Fruit fly (Drosophila melanogaster) whole organism, prepupa: ENCODE data around the gene Uev1A.

Experiments
- Blimp-1 ChIP-seq: fragments of 200-800 bp; sonication (Bioruptor generic); optimal IDR thresholded peaks from 3 replicates; lab custom pipeline; 2017; ENCODE audit warnings: missing biosample characterization, missing genetic modification characterization, mild to moderate bottlenecking, moderate library complexity, missing genetic modification reagents
- CG10631 ChIP-seq: fragments of 200-800 bp; sonication (Bioruptor generic); optimal IDR thresholded peaks from 2 replicates; lab custom pipeline; 2016; ENCODE audit warnings: missing biosample characterization, missing genetic modification characterization
- CG10669 ChIP-seq: fragments of 200-800 bp; sonication (Bioruptor generic); optimal IDR thresholded peaks from 3 replicates; lab custom pipeline; 2018; ENCODE audit warnings: missing biosample characterization, mild to moderate bottlenecking, missing genetic modification characterization, moderate library complexity
- CG11902 ChIP-seq: fragments of 200-800 bp; sonication (Bioruptor generic); optimal IDR thresholded peaks from 3 replicates; lab custom pipeline; 2016; ENCODE audit warnings: missing biosample characterization, missing genetic modification characterization
- CG3032 ChIP-seq: fragments of 200-800 bp; optimal IDR thresholded peaks from 2 replicates; lab custom pipeline; 2019; ENCODE audit warnings: missing biosample characterization, mild to moderate bottlenecking, missing genetic modification characterization, moderate library complexity
- CG34406 ChIP-seq: fragments of 200-800 bp; sonication (Bioruptor generic); optimal IDR thresholded peaks from 3 replicates; lab custom pipeline; 2016; ENCODE audit warnings: missing biosample characterization, missing genetic modification characterization
- CG3919 ChIP-seq: fragments of 200-800 bp; sonication (Bioruptor generic); optimal IDR thresholded peaks from 3 replicates; lab custom pipeline; 2016; ENCODE audit warnings: missing biosample characterization, missing genetic modification characterization
- CG4318 ChIP-seq: fragments of 200-800 bp; sonication (Bioruptor generic); optimal IDR thresholded peaks from 3 replicates; lab custom pipeline; 2017; ENCODE audit warnings: missing biosample characterization, mild to moderate bottlenecking, missing genetic modification characterization
- CG6163 ChIP-seq: fragments of 200-800 bp; sonication (Bioruptor generic); IDR thresholded peaks from 3 replicates; pipeline ENCODE4 v1.3.6; 2022; ENCODE audit warnings: missing biosample characterization, missing genetic modification characterization
- CG6276 ChIP-seq: fragments of 200-800 bp; sonication (Bioruptor generic); optimal IDR thresholded peaks from 2 replicates; lab custom pipeline; 2017; ENCODE audit warnings: missing biosample characterization, mild to moderate bottlenecking, missing genetic modification characterization
- CG6792 ChIP-seq: fragments of 200-800 bp; sonication (Bioruptor generic); optimal IDR thresholded peaks from 3 replicates; lab custom pipeline; 2016; ENCODE audit warnings: missing biosample characterization, missing genetic modification characterization
- CG6808 ChIP-seq: fragments of 200-800 bp; sonication (Bioruptor generic); optimal IDR thresholded peaks from 3 replicates; lab custom pipeline; 2017; ENCODE audit warnings: missing biosample characterization, missing genetic modification characterization, mild to moderate bottlenecking, moderate library complexity, missing genetic modification reagents
- CG6854 ChIP-seq: fragments of 200-800 bp; sonication (Bioruptor generic); optimal IDR thresholded peaks from 2 replicates; lab custom pipeline; 2017; ENCODE audit warnings: missing biosample characterization, mild to moderate bottlenecking, missing genetic modification characterization
- CG7368 ChIP-seq: fragments of 200-800 bp; sonication (Bioruptor generic); optimal IDR thresholded peaks from 3 replicates; lab custom pipeline; 2016; ENCODE audit warnings: missing biosample characterization, missing genetic modification characterization
- Eip75B ChIP-seq: fragments of 200-800 bp; sonication (Bioruptor generic); optimal IDR thresholded peaks from 3 replicates; lab custom pipeline; 2016; ENCODE audit warnings: missing biosample characterization, missing genetic modification characterization
- Eip78C ChIP-seq: fragments of 200-800 bp; sonication (Bioruptor generic); peaks from one replicate; lab custom pipeline; 2016; ENCODE audit warnings: missing biosample characterization, missing genetic modification characterization
- Eip93F ChIP-seq: fragments of 200-800 bp; sonication (Bioruptor generic); optimal IDR thresholded peaks from 2 replicates; lab custom pipeline; 2016; ENCODE audit warnings: missing biosample characterization, mild to moderate bottlenecking, missing genetic modification characterization
- Ets21C ChIP-seq: fragments of 200-800 bp; sonication (Bioruptor generic); optimal IDR thresholded peaks from 3 replicates; lab custom pipeline; 2016; ENCODE audit warnings: missing biosample characterization, missing genetic modification characterization
- Ets96B ChIP-seq: fragments of 200-800 bp; optimal IDR thresholded peaks from 2 replicates; lab custom pipeline; 2019; ENCODE audit warnings: missing biosample characterization, mild to moderate bottlenecking, missing genetic modification characterization, moderate library complexity
- Gug ChIP-seq: fragments of 200-800 bp; sonication (Bioruptor generic); IDR thresholded peaks from 2 replicates; pipeline ENCODE4 v1.3.6; 2022; ENCODE audit warnings: missing biosample characterization, missing genetic modification characterization
- Hr38 ChIP-seq: sonication (Bioruptor generic); optimal IDR thresholded peaks from 2 replicates; lab custom pipeline; 2016; ENCODE audit warnings: missing biosample characterization, missing genetic modification characterization
- Hr4 ChIP-seq: fragments of 200-800 bp; sonication (Bioruptor generic); optimal IDR thresholded peaks from 3 replicates; lab custom pipeline; 2016; ENCODE audit warnings: missing biosample characterization, missing genetic modification characterization
- Lpt ChIP-seq: fragments of 200-800 bp; sonication (Bioruptor generic); optimal IDR thresholded peaks from 3 replicates; lab custom pipeline; 2016; ENCODE audit warnings: missing biosample characterization, missing genetic modification characterization
- OdsH ChIP-seq: fragments of 200-800 bp; sonication (Bioruptor generic); optimal IDR thresholded peaks from 3 replicates; lab custom pipeline; 2016; ENCODE audit warnings: missing biosample characterization, missing genetic modification characterization
- Sox102F ChIP-seq: fragments of 200-800 bp; sonication (Bioruptor generic); optimal IDR thresholded peaks from 2 replicates; lab custom pipeline; 2016; ENCODE audit warnings: missing biosample characterization, mild to moderate bottlenecking, missing genetic modification characterization
- achi ChIP-seq: fragments of 200-800 bp; sonication (Bioruptor generic); optimal IDR thresholded peaks from 3 replicates; lab custom pipeline; 2016; ENCODE audit warnings: missing biosample characterization, missing genetic modification characterization
- acj6 ChIP-seq: fragments of 200-800 bp; sonication (Bioruptor generic); optimal IDR thresholded peaks from 3 replicates; lab custom pipeline; 2016; ENCODE audit warnings: missing biosample characterization, missing genetic modification characterization
- dsx ChIP-seq: fragments of 200-800 bp; optimal IDR thresholded peaks from 3 replicates; lab custom pipeline; 2019; ENCODE audit warnings: missing biosample characterization, mild to moderate bottlenecking, missing genetic modification characterization, moderate library complexity; ENCODE audit not compliant: poor library complexity, severe bottlenecking
- eg ChIP-seq: fragments of 200-800 bp; sonication (Bioruptor generic); IDR thresholded peaks from 3 replicates; pipeline ENCODE4 v1.3.6; 2022; ENCODE audit warnings: missing biosample characterization, missing genetic modification characterization
- fd59A ChIP-seq: fragments of 200-800 bp; sonication (Bioruptor generic); optimal IDR thresholded peaks from 2 replicates; lab custom pipeline; 2017; ENCODE audit warnings: missing biosample characterization, mild to moderate bottlenecking, missing genetic modification characterization, missing genetic modification reagents
- fkh ChIP-seq: fragments of 200-800 bp; sonication (Bioruptor generic); optimal IDR thresholded peaks from 3 replicates; lab custom pipeline; 2017; ENCODE audit warnings: missing biosample characterization, mild to moderate bottlenecking, missing genetic modification characterization, moderate library complexity
- pdm3 ChIP-seq: fragments of 200-800 bp; sonication (Bioruptor generic); optimal IDR thresholded peaks from 3 replicates; lab custom pipeline; 2016; ENCODE audit warnings: missing biosample characterization, missing genetic modification characterization
- ss ChIP-seq, 2 experiments: fragments of 200-800 bp; sonication (Bioruptor generic); optimal IDR thresholded peaks; 2 replicates in 1 of 2; 3 replicates in 1 of 2; lab custom pipeline; 2017 to 2018; ENCODE audit warnings: mild to moderate bottlenecking in 2 of 2, missing biosample characterization in 2 of 2, missing genetic modification characterization in 2 of 2, moderate library complexity in 1 of 2
- svp ChIP-seq: fragments of 200-800 bp; sonication (Bioruptor generic); peaks from one replicate; lab custom pipeline; 2016; ENCODE audit warnings: missing biosample characterization, missing genetic modification characterization

Uev1A gene

dm6 chr3L:5352684-5353322 lies 13.2 kb downstream of the Uev1A start (continued):
- TF ChIP-seq CG10669 = peak; percentile 95
- TF ChIP-seq Sox102F = peak; percentile 53
- peak; percentile 40 for TF ChIP-seq Hr4 (GFP tag; lab: Kevin White, UChicago)
- peak; percentile 94 for TF ChIP-seq dsx (GFP tag; lab: Kevin White, UChicago)
- TF ChIP-seq CG6808 = peak; percentile 95
- TF ChIP-seq CG6854 (GFP tag; lab: Kevin White, UChicago) = no peak
- peak; percentile 78 for TF ChIP-seq pdm3 (GFP tag; lab: Kevin White, UChicago)
- TF ChIP-seq Gug (GFP tag; lab: Robert Waterston, UW) = 0 out of 2 replicates have a peak, but pooled peaks have one; percentile 44
- no peak for TF ChIP-seq Eip93F (GFP tag; lab: Kevin White, UChicago)
- no peak for TF ChIP-seq Hr38 (GFP tag; lab: Kevin White, UChicago)
- no peak for TF ChIP-seq fkh (GFP tag; lab: Kevin White, UChicago)
- peak; percentile 96 for TF ChIP-seq CG3032
- TF ChIP-seq ss (GFP tag; optimal IDR thresholded peaks at IDR 0.05; lab: Kevin White, UChicago) = peak; percentile 50 to 75
- peak; percentile 92 for TF ChIP-seq Eip75B (GFP tag; lab: Kevin White, UChicago)
- peak; percentile 15 for TF ChIP-seq Ets21C
- peak; percentile 74 for TF ChIP-seq Eip78C
- TF ChIP-seq Blimp-1 (GFP tag; lab: Kevin White, UChicago) = no peak
- peak; percentile 42 for TF ChIP-seq CG11902 (GFP tag; lab: Kevin White, UChicago)
- peak; percentile 92 for TF ChIP-seq fd59A (GFP tag; lab: Kevin White, UChicago)
- peak; percentile 97 for TF ChIP-seq Ets96B (tag; lab: Kevin White, UChicago)
- TF ChIP-seq CG4318 (GFP tag; lab: Kevin White, UChicago) = no peak
- TF ChIP-seq OdsH (GFP tag; lab: Kevin White, UChicago) = peak; percentile 78
- TF ChIP-seq CG6276 (GFP tag; lab: Kevin White, UChicago) = no peak
- TF ChIP-seq CG6163 = peak; percentile 89
- peak; percentile 61 for TF ChIP-seq CG34406 (GFP tag; lab: Kevin White, UChicago)
- peak; percentile 78 for TF ChIP-seq CG7368 (GFP tag; lab: Kevin White, UChicago)
- TF ChIP-seq, all 60 proteins: peak for 48

- TF ChIP-seq eg (GFP tag; lab: Robert Waterston, UW) (no peak), Eip78C (peak; percentile 53)
- TF ChIP-seq, all 60 proteins: peak for 1
These were observed 14.6 kb downstream of the Uev1A start for dm6 chr3L:5351348-5351850.

dm6 chr3L:5349751-5350310 lies 16.2 kb downstream of the Uev1A start:
- peak; percentile 39 for TF ChIP-seq CG10631 (GFP tag; lab: Kevin White, UChicago)
- TF ChIP-seq Lpt = peak; percentile 1
- peak; percentile 21 for TF ChIP-seq fd59A (GFP tag; lab: Kevin White, UChicago)
- peak; percentile 80 for TF ChIP-seq dsx (GFP tag; lab: Kevin White, UChicago)
- peak; percentile 77 for TF ChIP-seq Eip78C
- peak; percentile 9 for TF ChIP-seq OdsH (GFP tag; lab: Kevin White, UChicago)
- no peak for TF ChIP-seq pdm3 (GFP tag; lab: Kevin White, UChicago)
- peak; percentile 36 for TF ChIP-seq svp (GFP tag; lab: Kevin White, UChicago)
- peak; percentile 2 for TF ChIP-seq acj6 (GFP tag; lab: Kevin White, UChicago)
- no peak for TF ChIP-seq fkh (GFP tag; lab: Kevin White, UChicago)
- no peak for TF ChIP-seq Ets96B (tag; lab: Kevin White, UChicago)
- TF ChIP-seq CG3919 (GFP tag; lab: Kevin White, UChicago) = no peak
- TF ChIP-seq achi (GFP tag; lab: Kevin White, UChicago) = peak; percentile 26

- TF ChIP-seq CG6792 (GFP tag; lab: Kevin White, UChicago) = no peak
- TF ChIP-seq svp (GFP tag; lab: Kevin White, UChicago) = peak; percentile 2
- TF ChIP-seq fkh (GFP tag; lab: Kevin White, UChicago) = peak; percentile 65
These were observed 17.0 kb downstream of the Uev1A start for dm6 chr3L:5348987-5349386.
